Fruit fly (Drosophila melanogaster) whole organism: ENCODE measurements around the gene Hydr2.

Experiments
- CG8478 ChIP-seq: fragments of >200 bp; optimal IDR thresholded peaks from 2 replicates; lab custom pipeline; 2018; ENCODE audit warnings: inconsistent platforms
- Dll ChIP-seq: fragments of >200 bp; optimal IDR thresholded peaks from 2 replicates; lab custom pipeline; 2017
- psq ChIP-seq: fragments of >200 bp; optimal IDR thresholded peaks from 2 replicates; lab custom pipeline; 2017
- usp ChIP-seq: fragments of >200 bp; optimal IDR thresholded peaks from 2 replicates; lab custom pipeline; 2017; ENCODE audit warnings: missing biosample characterization, missing genetic modification characterization, mixed read lengths

DNA sequence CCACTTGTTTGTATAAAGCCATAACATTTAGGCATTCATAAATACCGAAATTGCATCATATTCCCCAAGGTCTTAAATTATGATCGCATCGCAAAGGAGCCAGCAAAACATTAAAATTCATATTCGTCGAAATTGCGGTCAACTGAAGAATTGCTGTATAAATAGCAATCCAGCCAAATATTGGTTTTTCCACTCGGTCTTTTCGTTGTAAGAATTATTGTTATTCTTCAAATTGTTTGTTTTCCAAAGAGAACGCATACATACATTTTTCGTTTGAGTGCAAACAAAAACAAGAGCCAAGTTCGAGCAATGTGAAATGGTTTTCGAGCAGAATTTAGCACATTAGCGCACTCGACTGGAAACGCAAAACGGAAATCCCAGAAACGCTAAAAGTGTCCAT lies 48.6 kb upstream of the Hydr2 start:
- TF ChIP-seq CG8478 (lab: Kevin White, UChicago), result no peak
- TF ChIP-seq psq (lab: Kevin White, UChicago), result no peak
- TF ChIP-seq usp (GFP tag; lab: Kevin White, UChicago), result no peak
- no peak for TF ChIP-seq Dll (lab: Kevin White, UChicago)
